Worm (Caenorhabditis elegans): ENCODE data around the gene rabs-5.

rabs-5 gene

DNA sequence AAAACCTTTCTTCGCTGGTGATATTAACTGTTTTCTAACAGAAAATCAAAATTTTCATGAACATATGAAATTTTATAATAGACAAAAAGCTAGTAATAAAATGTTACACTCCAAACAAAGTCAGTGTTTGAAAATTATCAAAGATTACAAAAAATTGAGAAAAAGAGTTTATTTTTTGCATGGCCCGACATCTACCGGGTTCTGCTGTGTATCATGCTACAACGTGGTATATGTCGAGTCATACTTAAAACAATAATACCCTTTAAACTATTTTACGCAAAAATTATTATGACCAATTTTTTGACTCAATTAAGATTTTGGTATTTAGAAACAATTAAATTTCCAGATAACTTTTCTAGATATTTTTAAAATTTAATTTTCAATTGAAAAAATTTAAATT, 31.9 kb downstream of the rabs-5 start:
- TF ChIP-seq unc-62 (GFP tag; optimal IDR thresholded peaks at IDR 0.05), result no peak

DNA sequence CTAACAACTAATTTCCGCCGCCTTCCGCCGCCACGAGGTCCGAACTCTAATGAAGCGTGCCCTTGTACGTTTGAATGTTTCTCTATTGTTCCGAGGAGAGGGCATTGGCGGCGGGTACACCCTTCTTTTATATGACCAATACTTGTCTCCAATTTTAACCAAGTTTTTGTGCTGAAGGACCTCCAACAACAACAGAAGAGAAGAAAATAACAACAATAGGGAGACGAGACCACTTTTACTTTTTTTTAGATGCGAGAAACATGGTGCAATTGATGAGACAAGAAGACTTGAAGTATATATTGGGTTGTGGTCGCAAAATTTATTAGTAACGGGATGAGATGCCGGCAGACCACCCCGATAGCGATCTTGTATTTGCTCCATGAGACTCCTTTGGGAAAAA, 36.5 kb downstream of the rabs-5 start:
- no peak for TF ChIP-seq unc-62 (GFP tag; optimal IDR thresholded peaks at IDR 0.05)

DNA sequence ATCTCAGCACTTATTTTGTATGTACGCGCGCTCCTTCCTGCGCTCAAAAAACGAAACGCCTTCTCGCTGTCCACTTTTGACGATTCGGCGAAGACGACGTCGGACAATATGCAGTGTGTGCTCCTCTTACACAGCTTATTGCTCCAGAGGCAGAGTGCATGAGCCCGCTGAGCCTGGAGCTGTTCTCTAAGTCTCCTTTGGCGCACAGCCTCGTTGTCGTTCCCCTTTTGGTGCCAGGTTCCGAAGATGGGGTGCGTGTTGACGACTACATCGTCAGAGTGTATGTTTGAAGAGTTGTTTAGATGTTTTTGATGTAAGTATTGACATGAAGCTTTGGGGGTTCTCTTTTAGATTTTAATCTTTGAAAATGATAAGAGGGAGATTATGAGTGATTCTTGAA, 37.1 kb downstream of the rabs-5 start:
- TF ChIP-seq unc-62 (GFP tag; optimal IDR thresholded peaks at IDR 0.05), result no peak

DNA sequence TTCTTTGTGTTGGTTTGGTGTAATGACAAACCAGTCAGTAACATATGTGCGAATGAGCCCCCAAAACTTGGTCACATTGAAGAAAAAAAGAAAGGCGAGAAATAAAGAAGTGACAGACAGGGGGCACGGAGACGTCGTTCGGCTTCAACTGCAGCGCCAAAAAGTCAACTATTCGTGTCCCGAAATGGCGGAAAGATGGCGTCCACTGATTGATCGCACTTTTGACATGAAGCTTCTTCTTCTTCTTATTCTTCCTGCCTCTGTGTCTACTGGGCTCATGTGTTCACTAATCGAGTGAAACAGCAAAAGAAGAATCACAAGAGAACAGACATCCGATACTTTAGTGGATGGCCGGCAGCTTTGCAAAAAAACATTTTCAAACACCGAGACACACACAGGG, 38.3 kb downstream of the rabs-5 start:
- TF ChIP-seq unc-62 (GFP tag; optimal IDR thresholded peaks at IDR 0.05), result no peak

DNA sequence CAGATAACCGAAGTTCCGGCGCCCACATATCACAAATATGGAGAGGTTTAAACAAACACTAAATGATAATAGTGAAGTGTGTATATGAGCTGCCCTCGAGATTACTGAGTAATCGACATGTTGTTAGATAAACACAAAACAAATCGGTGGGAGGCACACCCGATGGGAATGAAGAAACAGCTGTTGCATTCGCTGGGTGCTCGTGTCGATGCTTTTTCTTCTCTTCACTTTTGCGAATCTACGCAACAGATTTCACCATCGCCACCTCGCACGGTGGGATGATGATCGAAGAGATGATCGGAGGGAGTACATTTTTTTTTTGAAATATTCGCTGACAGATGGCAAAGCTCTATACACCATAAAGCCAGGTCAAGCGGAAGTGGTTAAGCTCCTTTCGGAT, 39.1 kb downstream of the rabs-5 start:
- no peak for TF ChIP-seq unc-62 (GFP tag; optimal IDR thresholded peaks at IDR 0.05)

DNA sequence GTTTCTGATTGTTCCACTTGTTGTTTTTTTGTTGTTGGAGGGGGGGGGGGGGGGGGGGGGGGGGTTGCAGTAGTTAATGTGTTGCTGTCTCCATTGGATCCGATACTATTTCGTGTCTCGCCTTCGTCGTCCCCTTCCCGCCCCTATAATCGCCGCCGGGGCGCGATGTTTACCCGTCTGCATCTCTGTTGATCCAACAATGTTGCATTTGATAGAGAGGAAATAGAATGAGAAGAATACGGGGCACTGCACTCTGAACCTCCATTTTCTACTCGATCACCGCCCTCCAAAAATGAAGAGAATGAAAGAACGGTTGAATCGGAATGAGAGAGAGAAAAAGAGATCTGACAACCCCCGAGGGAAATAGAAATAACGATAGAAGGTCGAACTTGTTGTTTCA, 39.7 kb downstream of the rabs-5 start:
- TF ChIP-seq unc-62 (GFP tag; optimal IDR thresholded peaks at IDR 0.05), result no peak

DNA sequence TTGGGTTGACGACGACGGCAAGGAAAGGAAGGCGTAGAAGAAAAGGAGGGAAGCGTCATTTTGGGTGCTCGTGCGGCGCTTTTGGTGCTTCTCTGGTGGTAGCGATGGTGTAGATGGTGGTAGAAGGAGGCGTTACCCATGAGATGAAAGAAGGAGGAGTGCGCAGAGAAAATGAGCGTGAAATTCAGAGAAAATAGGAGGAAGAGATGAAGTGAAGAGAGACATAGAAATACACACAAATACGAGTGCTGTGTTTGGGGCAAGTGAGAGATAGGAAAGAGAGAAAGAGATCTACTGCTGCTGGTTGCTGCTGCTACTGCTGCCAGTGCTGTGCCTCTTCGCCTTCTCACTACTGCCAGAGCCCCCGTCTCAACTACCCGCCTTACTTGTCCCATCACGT, 40.8 kb downstream of the rabs-5 start:
- no peak for TF ChIP-seq unc-62 (GFP tag; optimal IDR thresholded peaks at IDR 0.05)

DNA sequence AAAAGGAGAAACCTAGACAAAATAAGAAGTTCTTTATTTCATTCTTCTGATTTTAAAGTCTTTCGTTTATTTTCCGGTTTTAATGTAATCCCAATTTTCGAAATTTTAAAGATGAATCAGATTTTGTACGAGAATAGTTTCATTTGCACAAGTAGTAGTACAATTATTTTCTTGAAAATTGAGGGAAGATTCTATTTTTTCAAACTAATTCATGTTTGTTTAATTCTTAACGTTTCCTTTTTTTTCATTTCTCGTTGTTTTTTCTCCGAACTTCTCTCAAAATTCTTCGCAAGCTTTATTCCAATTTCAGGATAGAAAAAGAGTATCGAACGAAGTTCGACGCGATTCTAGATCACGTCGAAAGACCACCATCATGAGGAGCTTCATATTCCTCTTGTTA, 45.0 kb downstream of the rabs-5 start, which contains the start of gene sax-7:
sax-7 (plus strand) TSS at position 301 of the 400 bp plus-strand sequence.
- TF ChIP-seq unc-62 (GFP tag; optimal IDR thresholded peaks at IDR 0.05), result no peak

DNA sequence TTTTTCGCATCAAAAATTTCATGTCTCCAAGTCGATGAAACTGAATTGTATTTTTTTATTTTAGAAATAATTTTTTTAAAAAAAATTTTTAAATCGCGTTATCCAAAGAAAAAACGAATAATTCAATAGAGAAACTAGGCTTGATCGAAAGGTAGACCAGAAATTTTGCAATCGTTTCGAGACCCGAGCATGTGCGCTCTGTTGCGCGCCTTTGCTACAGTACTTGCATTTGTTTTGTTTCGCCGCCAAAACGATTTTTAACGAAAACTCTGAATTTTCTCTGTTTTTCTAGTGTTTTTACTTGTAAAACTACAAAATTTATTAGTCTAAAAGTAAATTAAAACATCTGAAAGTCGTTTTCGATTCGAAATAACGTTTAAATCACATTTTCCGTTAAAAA, 46.1 kb downstream of the rabs-5 start:
- no peak for TF ChIP-seq unc-62 (GFP tag; optimal IDR thresholded peaks at IDR 0.05)
